Worm (Caenorhabditis elegans) whole organism, young adult: ENCODE results near the gene C31C9.9.
"Not testable (repeated sequence)": the region's sequence is repeated elsewhere in the genome, so short reads cannot be mapped to it uniquely, and the experiment has no call there.

Source experiments
- bed-2 ChIP-seq: fragments of 200-800 bp; sonication (Bioruptor generic); IDR thresholded peaks from 2 replicates; pipeline ENCODE4 v1.3.6; 2022; ENCODE audit warnings: missing genetic modification reagents, missing genetic modification characterization, missing compliant biosample characterization
- egrh-3 ChIP-seq: fragments of 200-800 bp; sonication (Bioruptor generic); IDR thresholded peaks from 2 replicates; pipeline ENCODE4 v1.3.6; 2022; ENCODE audit warnings: missing genetic modification reagents, missing genetic modification characterization, missing compliant biosample characterization
- lir-1 ChIP-seq: fragments of 200-800 bp; sonication (Bioruptor generic); conservative IDR thresholded peaks from 2 replicates; pipeline ENCODE4 v1.3.6; 2022; ENCODE audit warnings: missing genetic modification reagents, missing genetic modification characterization, missing compliant biosample characterization
- pha-4 ChIP-seq: fragments of 150-350 bp; sonication (generic microtip); optimal IDR thresholded peaks from 2 replicates; lab custom pipeline; 2014; ENCODE audit warnings: missing biosample characterization, missing genetic modification reagents, missing genetic modification characterization
- sea-2 ChIP-seq: fragments of 200-800 bp; sonication (Bioruptor generic); IDR thresholded peaks from 2 replicates; pipeline ENCODE4 v1.3.6; 2022; ENCODE audit warnings: missing genetic modification characterization, missing compliant biosample characterization
- snpc-4 ChIP-seq, 5 experiments: fragments of 150-350 bp in 1 of 5; sonication (generic microtip) in 4 of 5; optimal IDR thresholded peaks; 2 replicates each; lab custom pipeline; 2014 to 2018; ENCODE audit warnings: missing genetic modification characterization in 5 of 5, missing biosample characterization in 3 of 5, antibody characterized with exemption in 2 of 5, mild to moderate bottlenecking in 2 of 5, missing compliant biosample characterization in 2 of 5, missing genotype in 2 of 5, moderate library complexity in 2 of 5, missing genetic modification reagents in 1 of 5
- unc-62 ChIP-seq: fragments of 150-350 bp; optimal IDR thresholded peaks from 2 replicates; lab custom pipeline; 2014; ENCODE audit warnings: missing biosample characterization, missing genetic modification reagents, missing genetic modification characterization
- ztf-26 ChIP-seq: sonication (generic microtip); optimal IDR thresholded peaks from 2 replicates; lab custom pipeline; 2017; ENCODE audit warnings: missing genetic modification characterization, missing compliant biosample characterization

- TF ChIP-seq unc-62 (GFP tag; lab: Kevin White, UChicago); pha-4 (tag; lab: Kevin White, UChicago); lir-1 (GFP tag; lab: Robert Waterston, UW); snpc-4 (GFP tag; optimal IDR thresholded peaks at IDR 0.05; lab: Kevin White, UChicago); snpc-4 (tag; optimal IDR thresholded peaks at IDR 0.05; lab: Kevin White, UChicago); bed-2; ztf-26 (tag; lab: Kevin White, UChicago); egrh-3; sea-2: not testable (repeated sequence)
Measured at ce11 chrII:13661990-13662389, 7.2 kb downstream of the C31C9.9 start, which contains the start of gene C31C9.6.
